Fruit fly (Drosophila melanogaster) whole organism, wandering third instar larva: ENCODE measurements around the gene Pxn.
A peak's percentile ranks its signal among the peaks of the same experiment; 100 is the strongest.

Source experiments
- Abd-B ChIP-seq: fragments of >200 bp; optimal IDR thresholded peaks from 2 replicates; lab custom pipeline; 2017; ENCODE audit warnings: missing biosample characterization, missing genetic modification characterization
- CG32264 ChIP-seq: fragments of 200-800 bp; sonication (Bioruptor generic); optimal IDR thresholded peaks from 2 replicates; lab custom pipeline; 2016; ENCODE audit warnings: missing biosample characterization, missing genetic modification characterization
- CrebA ChIP-seq: fragments of 200-800 bp; sonication (Bioruptor generic); optimal IDR thresholded peaks from 2 replicates; lab custom pipeline; 2016; ENCODE audit warnings: missing biosample characterization, mild to moderate bottlenecking, missing genetic modification characterization, borderline replicate concordance
- Dfd ChIP-seq: fragments of >200 bp; optimal IDR thresholded peaks from 2 replicates; lab custom pipeline; 2017; ENCODE audit warnings: missing biosample characterization, missing genetic modification characterization
- Dif ChIP-seq: fragments of 200-275, 200-300 bp; sonication (Bioruptor generic); optimal IDR thresholded peaks from 2 replicates; lab custom pipeline; 2018; ENCODE audit warnings: missing biosample characterization, missing genetic modification characterization; ENCODE audit not compliant: partially characterized antibody
- HLH106 ChIP-seq: fragments of 200-800 bp; optimal IDR thresholded peaks from 3 replicates; lab custom pipeline; 2019; ENCODE audit warnings: missing biosample characterization, mild to moderate bottlenecking, missing genetic modification characterization, moderate library complexity
- Hnf4 ChIP-seq: fragments of 200-800 bp; sonication (Bioruptor generic); optimal IDR thresholded peaks from 2 replicates; lab custom pipeline; 2016; ENCODE audit warnings: missing biosample characterization, mild to moderate bottlenecking, missing genetic modification characterization
- Hr78 ChIP-seq: fragments of >200 bp; optimal IDR thresholded peaks from 2 replicates; lab custom pipeline; 2017; ENCODE audit warnings: missing biosample characterization, missing genetic modification characterization
- Hr83 ChIP-seq: fragments of 200-300 bp; sonication (Bioruptor generic); optimal IDR thresholded peaks from 2 replicates; lab custom pipeline; 2016; ENCODE audit warnings: missing biosample characterization, mild to moderate bottlenecking, missing genetic modification characterization, moderate library complexity; ENCODE audit not compliant: poor library complexity, severe bottlenecking
- Jra ChIP-seq: sonication (Bioruptor generic); optimal IDR thresholded peaks from 2 replicates; lab custom pipeline; 2016; ENCODE audit warnings: missing biosample characterization, missing genetic modification characterization
- Myc ChIP-seq: fragments of >200 bp; optimal IDR thresholded peaks from 2 replicates; lab custom pipeline; 2017
- N ChIP-seq: fragments of >200 bp; optimal IDR thresholded peaks from 2 replicates; lab custom pipeline; 2018; ENCODE audit warnings: missing biosample characterization, missing external identifiers, missing genetic modification characterization
- Sp1 ChIP-seq: fragments of 200-800 bp; sonication (Bioruptor generic); optimal IDR thresholded peaks from 3 replicates; lab custom pipeline; 2019; ENCODE audit warnings: missing biosample characterization, mild to moderate bottlenecking, missing genetic modification characterization, moderate library complexity
- Vsx2 ChIP-seq: fragments of 200-300, 225-300 bp; sonication (Bioruptor generic); optimal IDR thresholded peaks from 2 replicates; lab custom pipeline; 2018; ENCODE audit warnings: missing biosample characterization, missing genetic modification characterization; ENCODE audit not compliant: partially characterized antibody
- br ChIP-seq: fragments of 200-800 bp; sonication (Bioruptor generic); optimal IDR thresholded peaks from 2 replicates; lab custom pipeline; 2016; ENCODE audit warnings: missing biosample characterization, missing genetic modification characterization
- brk ChIP-seq: fragments of 200-800 bp; sonication (Bioruptor generic); optimal IDR thresholded peaks from 2 replicates; lab custom pipeline; 2016; ENCODE audit warnings: missing biosample characterization, mild to moderate bottlenecking, missing genetic modification characterization
- dl ChIP-seq, 2 experiments: fragments of 175-275, 200-275 bp in 1 of 2; fragments of 200-275 bp in 1 of 2; sonication (Bioruptor generic); optimal IDR thresholded peaks; lab custom pipeline; 2018; ENCODE audit warnings: mild to moderate bottlenecking in 2 of 2, missing biosample characterization in 2 of 2, missing genetic modification characterization in 2 of 2, moderate library complexity in 2 of 2; ENCODE audit not compliant: partially characterized antibody in 2 of 2, insufficient read depth in 1 of 2
- dmrt93B ChIP-seq: fragments of 200-800 bp; sonication (Bioruptor generic); optimal IDR thresholded peaks from 2 replicates; lab custom pipeline; 2018; ENCODE audit warnings: missing biosample characterization, mild to moderate bottlenecking, missing genetic modification characterization
- dsf ChIP-seq: sonication (Bioruptor generic); optimal IDR thresholded peaks from 2 replicates; lab custom pipeline; 2016; ENCODE audit warnings: missing biosample characterization, missing genetic modification characterization, borderline replicate concordance
- foxo ChIP-seq, 2 experiments: fragments of 200-800 bp; sonication (Bioruptor generic); optimal IDR thresholded peaks; 2 replicates in 1 of 2; 3 replicates in 1 of 2; lab custom pipeline; 2016 to 2017; ENCODE audit warnings: missing biosample characterization in 2 of 2, missing genetic modification characterization in 2 of 2
- fru ChIP-seq: fragments of 200-800 bp; sonication (Bioruptor generic); optimal IDR thresholded peaks from 3 replicates; lab custom pipeline; 2016; ENCODE audit warnings: missing biosample characterization, mild to moderate bottlenecking, missing genetic modification characterization
- h ChIP-seq: fragments of 200-800 bp; sonication (Bioruptor generic); optimal IDR thresholded peaks from 3 replicates; lab custom pipeline; 2016; ENCODE audit warnings: missing biosample characterization, mild to moderate bottlenecking, missing genetic modification characterization
- lola ChIP-seq: fragments of >200 bp; optimal IDR thresholded peaks from 2 replicates; lab custom pipeline; 2017; ENCODE audit warnings: missing biosample characterization, missing genetic modification characterization
- pan ChIP-seq: fragments of >200 bp; optimal IDR thresholded peaks from 2 replicates; lab custom pipeline; 2017
- psq ChIP-seq: fragments of 200-800 bp; sonication (Bioruptor generic); optimal IDR thresholded peaks from 3 replicates; lab custom pipeline; 2017; ENCODE audit warnings: missing biosample characterization, mild to moderate bottlenecking, missing genetic modification characterization, moderate library complexity
- sv ChIP-seq: fragments of 200-800 bp; sonication (Bioruptor generic); optimal IDR thresholded peaks from 3 replicates; lab custom pipeline; 2016; ENCODE audit warnings: missing biosample characterization, missing genetic modification characterization
- tai ChIP-seq: sonication (Bioruptor generic); optimal IDR thresholded peaks from 2 replicates; lab custom pipeline; 2016; ENCODE audit warnings: missing biosample characterization, missing genetic modification characterization
- usp ChIP-seq: fragments of >200 bp; optimal IDR thresholded peaks from 2 replicates; lab custom pipeline; 2017; ENCODE audit warnings: missing biosample characterization, missing genetic modification characterization
- woc ChIP-seq: sonication (Bioruptor generic); optimal IDR thresholded peaks from 2 replicates; lab custom pipeline; 2016; ENCODE audit warnings: missing biosample characterization, mild to moderate bottlenecking, missing genetic modification characterization

Pxn gene

DNA sequence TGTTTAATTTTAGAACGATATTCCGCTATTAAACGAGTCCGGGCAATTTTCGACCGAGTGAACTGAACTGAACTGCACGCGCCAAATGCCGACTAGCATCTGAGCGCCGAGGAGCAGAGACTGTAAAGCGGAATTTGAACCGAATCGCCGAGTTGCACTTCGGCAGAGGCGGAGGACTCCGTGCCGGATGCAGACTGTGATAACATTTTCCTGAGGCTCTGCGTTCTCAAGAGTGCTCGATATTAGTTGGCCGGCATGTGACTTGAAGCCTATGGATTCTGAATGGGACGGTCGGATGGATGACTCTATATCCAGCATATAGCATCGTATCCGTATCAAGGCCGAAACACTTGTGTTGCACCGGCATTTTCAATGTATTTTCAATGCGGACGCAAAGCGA lies at the start of gene Pxn:
TSS of gene Pxn (minus strand) at position 101 of the 400 bp plus-strand sequence.
- TF ChIP-seq CrebA (GFP tag; lab: Kevin White, UChicago) (no peak), Sp1 (no peak), h (GFP tag; lab: Kevin White, UChicago) (no peak), Vsx2 (GFP tag; lab: Kevin White, UChicago) (no peak), sv (no peak), dl (GFP tag; optimal IDR thresholded peaks at IDR 0.05; lab: Kevin White, UChicago; ENCODE audit: insufficient read depth in 1 of 2, partially characterized antibody in 2 of 2) (no peak), Hr83 (no peak), fru (GFP tag; lab: Kevin White, UChicago) (no peak)

- no peak for TF ChIP-seq N (GFP tag; lab: Kevin White, UChicago)
- TF ChIP-seq lola (GFP tag; lab: Kevin White, UChicago), result no peak
- TF ChIP-seq fru (GFP tag; lab: Kevin White, UChicago), result no peak
- TF ChIP-seq Jra (GFP tag; lab: Kevin White, UChicago), result no peak
- TF ChIP-seq dl (GFP tag; optimal IDR thresholded peaks at IDR 0.05; lab: Kevin White, UChicago; ENCODE audit: insufficient read depth in 1 of 2, partially characterized antibody in 2 of 2), result no peak
- no peak for TF ChIP-seq usp
- no peak for TF ChIP-seq woc
- no peak for TF ChIP-seq pan (lab: Kevin White, UChicago)
- TF ChIP-seq psq (GFP tag; lab: Kevin White, UChicago), result no peak
- no peak for TF ChIP-seq br (GFP tag; lab: Kevin White, UChicago)
- no peak for TF ChIP-seq brk (GFP tag; lab: Kevin White, UChicago)
- TF ChIP-seq Vsx2 (GFP tag; lab: Kevin White, UChicago), result no peak
- TF ChIP-seq CrebA (GFP tag; lab: Kevin White, UChicago), result no peak
- no peak for TF ChIP-seq dsf (GFP tag; lab: Kevin White, UChicago)
- no peak for TF ChIP-seq CG32264
- TF ChIP-seq h (GFP tag; lab: Kevin White, UChicago), result no peak
- TF ChIP-seq Dif (GFP tag; lab: Kevin White, UChicago), result no peak
- TF ChIP-seq tai (GFP tag; lab: Kevin White, UChicago), result no peak
- no peak for TF ChIP-seq foxo (GFP tag; optimal IDR thresholded peaks at IDR 0.05; lab: Kevin White, UChicago)
- TF ChIP-seq HLH106 (tag; lab: Kevin White, UChicago), result no peak
- TF ChIP-seq, all 38 proteins: peak for 0
Measured at dm6 chr3L:2661322-2661721, 31.5 kb upstream of the Pxn start, which contains the start of gene CG33234. CG33234 (plus strand) TSS chr3L:2661622.

dm6 chr3L:2659339-2659738 lies 29.5 kb upstream of the Pxn start, which contains the start of gene CG33233:
CG33233 (plus strand) TSS chr3L:2659639.
- TF ChIP-seq psq (GFP tag; lab: Kevin White, UChicago) (no peak), tai (GFP tag; lab: Kevin White, UChicago) (no peak), N (GFP tag; lab: Kevin White, UChicago) (no peak), Dfd (GFP tag; lab: Kevin White, UChicago) (no peak), Hr78 (GFP tag; lab: Kevin White, UChicago) (no peak), foxo (GFP tag; optimal IDR thresholded peaks at IDR 0.05; lab: Kevin White, UChicago) (no peak), Myc (lab: Kevin White, UChicago) (no peak), Hr83 (no peak), brk (GFP tag; lab: Kevin White, UChicago) (no peak), fru (GFP tag; lab: Kevin White, UChicago) (no peak), dmrt93B (GFP tag; lab: Kevin White, UChicago) (no peak), usp (no peak), pan (lab: Kevin White, UChicago) (no peak), Hnf4 (GFP tag; lab: Kevin White, UChicago) (no peak)

dm6 chr3L:2651800-2652199 lies 21.9 kb upstream of the Pxn start, which contains the start of the genes ProRS-m, CG42304 and Snup:
ProRS-m (minus strand) TSS chr3L:2651850.
CG42304 (plus strand) TSS chr3L:2652088.
Snup (plus strand) TSS chr3L:2652088.
- TF ChIP-seq HLH106 (tag; lab: Kevin White, UChicago) (peak; percentile 68), woc (no peak), Hnf4 (GFP tag; lab: Kevin White, UChicago) (no peak), psq (GFP tag; lab: Kevin White, UChicago) (peak; percentile 41), Myc (lab: Kevin White, UChicago) (no peak), Abd-B (GFP tag; lab: Kevin White, UChicago) (no peak), CrebA (GFP tag; lab: Kevin White, UChicago) (no peak), dmrt93B (GFP tag; lab: Kevin White, UChicago) (peak; percentile 32), fru (GFP tag; lab: Kevin White, UChicago) (peak; percentile 21)
